Fruit fly (Drosophila melanogaster) whole organism, embryonic: ENCODE measurements around the gene BTBD9.
A peak's percentile ranks its signal among the peaks of the same experiment; 100 is the strongest.

Source experiments
- Abd-B ChIP-seq: fragments of 200-800 bp; sonication (Bioruptor generic); optimal IDR thresholded peaks from 2 replicates; lab custom pipeline; 2018; ENCODE audit warnings: missing biosample characterization, mild to moderate bottlenecking, missing genetic modification characterization, moderate library complexity
- Aef1 ChIP-seq: fragments of 200-800 bp; sonication (Bioruptor generic); IDR thresholded peaks from 3 replicates; pipeline ENCODE4 v1.3.6; 2022; ENCODE audit warnings: missing biosample characterization, missing genetic modification characterization
- Antp ChIP-seq: fragments of 200-800 bp; sonication (Bioruptor generic); optimal IDR thresholded peaks from 3 replicates; lab custom pipeline; 2016; ENCODE audit warnings: missing biosample characterization, missing genetic modification characterization
- Blimp-1 ChIP-seq: fragments of 200-800 bp; sonication (Bioruptor generic); optimal IDR thresholded peaks from 3 replicates; lab custom pipeline; 2018; ENCODE audit warnings: missing biosample characterization, missing genetic modification characterization, mild to moderate bottlenecking, moderate library complexity, missing genetic modification reagents
- CG10654 ChIP-seq: fragments of 200-800 bp; sonication (Bioruptor generic); optimal IDR thresholded peaks from 2 replicates; lab custom pipeline; 2016; ENCODE audit warnings: missing biosample characterization, missing genetic modification characterization
- CG10959 ChIP-seq: fragments of 200-800 bp; sonication (Bioruptor generic); IDR thresholded peaks from 2 replicates; pipeline ENCODE4 v1.3.6; 2022; ENCODE audit warnings: missing biosample characterization, missing genetic modification characterization
- CG12236 ChIP-seq: fragments of 200-800 bp; sonication (Bioruptor generic); optimal IDR thresholded peaks from 2 replicates; lab custom pipeline; 2016; ENCODE audit warnings: missing biosample characterization, missing genetic modification characterization
- CG1233 ChIP-seq: fragments of 200-800 bp; sonication (Bioruptor generic); optimal IDR thresholded peaks from 4 replicates; lab custom pipeline; 2018; ENCODE audit warnings: missing biosample characterization, mild to moderate bottlenecking, missing genetic modification characterization
- CG13123 ChIP-seq: fragments of 200-800 bp; sonication (Bioruptor generic); optimal IDR thresholded peaks from 2 replicates; lab custom pipeline; 2016; ENCODE audit warnings: missing biosample characterization, missing genetic modification characterization
- CG14667 ChIP-seq: fragments of 200-800 bp; sonication (Bioruptor generic); IDR thresholded peaks from 2 replicates; pipeline ENCODE4 v1.3.6; 2022; ENCODE audit warnings: missing biosample characterization, missing genetic modification characterization
- CG14710 ChIP-seq: fragments of 200-800 bp; sonication (Bioruptor generic); optimal IDR thresholded peaks from 3 replicates; lab custom pipeline; 2019; ENCODE audit warnings: missing biosample characterization, mild to moderate bottlenecking, missing genetic modification characterization, moderate library complexity
- CG15269 ChIP-seq: fragments of 200-800 bp; sonication (Bioruptor generic); optimal IDR thresholded peaks from 2 replicates; lab custom pipeline; 2018; ENCODE audit warnings: missing biosample characterization, mild to moderate bottlenecking, missing genetic modification characterization, moderate library complexity
- CG16815 ChIP-seq: fragments of 200-800 bp; sonication (Bioruptor generic); optimal IDR thresholded peaks from 3 replicates; lab custom pipeline; 2017; ENCODE audit warnings: missing biosample characterization, mild to moderate bottlenecking, missing genetic modification characterization
- CG17568 ChIP-seq: fragments of 200-800 bp; sonication (Bioruptor generic); optimal IDR thresholded peaks from 2 replicates; lab custom pipeline; 2018; ENCODE audit warnings: missing biosample characterization, mild to moderate bottlenecking, missing genetic modification characterization, moderate library complexity
- CG17802 ChIP-seq: fragments of 200-800 bp; sonication (Bioruptor generic); optimal IDR thresholded peaks from 2 replicates; lab custom pipeline; 2018; ENCODE audit warnings: missing biosample characterization, mild to moderate bottlenecking, missing genetic modification characterization, moderate library complexity
- CG1832 ChIP-seq: fragments of 200-800 bp; sonication (Bioruptor generic); optimal IDR thresholded peaks from 2 replicates; lab custom pipeline; 2017; ENCODE audit warnings: missing biosample characterization, mild to moderate bottlenecking, missing genetic modification characterization, inconsistent platforms
- CG2202 ChIP-seq: fragments of 200-800 bp; sonication (Bioruptor generic); optimal IDR thresholded peaks from 2 replicates; lab custom pipeline; 2018; ENCODE audit warnings: missing biosample characterization, mild to moderate bottlenecking, missing genetic modification characterization
- CG2678 ChIP-seq: fragments of 200-800 bp; sonication (Bioruptor generic); optimal IDR thresholded peaks from 3 replicates; lab custom pipeline; 2019; ENCODE audit warnings: missing biosample characterization, mild to moderate bottlenecking, missing genetic modification characterization, moderate library complexity
- CG31388 ChIP-seq: fragments of 200-800 bp; sonication (Bioruptor generic); optimal IDR thresholded peaks from 2 replicates; lab custom pipeline; 2016; ENCODE audit warnings: missing biosample characterization, missing genetic modification characterization
- CG32767 ChIP-seq: fragments of 200-800 bp; sonication (Bioruptor generic); IDR thresholded peaks from 2 replicates; pipeline ENCODE4 v1.3.6; 2022; ENCODE audit warnings: missing biosample characterization, missing genetic modification characterization
- CG34422 ChIP-seq: fragments of 200-800 bp; sonication (Bioruptor generic); IDR thresholded peaks from 3 replicates; pipeline ENCODE4 v1.3.6; 2022; ENCODE audit warnings: missing biosample characterization, missing genetic modification characterization
- CG5245 ChIP-seq: fragments of 200-800 bp; sonication (Bioruptor generic); optimal IDR thresholded peaks from 3 replicates; lab custom pipeline; 2016; ENCODE audit warnings: missing biosample characterization, missing genetic modification characterization
- CG6654 ChIP-seq: fragments of 200-800 bp; sonication (Bioruptor generic); optimal IDR thresholded peaks from 2 replicates; lab custom pipeline; 2017; ENCODE audit warnings: missing biosample characterization, mild to moderate bottlenecking, missing genetic modification characterization
- CG7556 ChIP-seq: fragments of 200-800 bp; sonication (Bioruptor generic); optimal IDR thresholded peaks from 2 replicates; lab custom pipeline; 2017; ENCODE audit warnings: missing biosample characterization, mild to moderate bottlenecking, missing genetic modification characterization
- CG7745 ChIP-seq: fragments of 200-800 bp; sonication (Bioruptor generic); optimal IDR thresholded peaks from 2 replicates; lab custom pipeline; 2018; ENCODE audit warnings: missing biosample characterization, mild to moderate bottlenecking, missing genetic modification characterization, moderate library complexity
- CG8478 ChIP-seq: fragments of >200 bp; optimal IDR thresholded peaks from 2 replicates; lab custom pipeline; 2018
- CG9609 ChIP-seq: fragments of 200-800 bp; sonication (Bioruptor generic); optimal IDR thresholded peaks from 3 replicates; lab custom pipeline; 2016; ENCODE audit warnings: missing biosample characterization, missing genetic modification characterization
- CG9727 ChIP-seq: fragments of 200-800 bp; sonication (Bioruptor generic); optimal IDR thresholded peaks from 3 replicates; lab custom pipeline; 2017; ENCODE audit warnings: missing biosample characterization, mild to moderate bottlenecking, missing genetic modification characterization
- CG9797 ChIP-seq: fragments of 200-800 bp; sonication (Bioruptor generic); optimal IDR thresholded peaks from 3 replicates; lab custom pipeline; 2018; ENCODE audit warnings: missing biosample characterization, mild to moderate bottlenecking, missing genetic modification characterization
- CG9932 ChIP-seq: fragments of 200-800 bp; sonication (Bioruptor generic); IDR thresholded peaks from 2 replicates; pipeline ENCODE4 v1.3.6; 2022; ENCODE audit warnings: missing biosample characterization, missing genetic modification characterization
- Dek ChIP-seq: fragments of 200-800 bp; sonication (Bioruptor generic); optimal IDR thresholded peaks from 3 replicates; lab custom pipeline; 2019; ENCODE audit warnings: missing biosample characterization, mild to moderate bottlenecking, missing genetic modification characterization, moderate library complexity
- Dip3 ChIP-seq: fragments of 200-800 bp; sonication (Bioruptor generic); optimal IDR thresholded peaks from 3 replicates; lab custom pipeline; 2016; ENCODE audit warnings: missing biosample characterization, missing genetic modification characterization
- MTF-1 ChIP-seq: fragments of 200-800 bp; sonication (Bioruptor generic); optimal IDR thresholded peaks from 2 replicates; lab custom pipeline; 2018; ENCODE audit warnings: missing biosample characterization, mild to moderate bottlenecking, missing genetic modification characterization, borderline replicate concordance
- Meics ChIP-seq: fragments of 200-800 bp; sonication (Bioruptor generic); optimal IDR thresholded peaks from 2 replicates; lab custom pipeline; 2017; ENCODE audit warnings: missing biosample characterization, mild to moderate bottlenecking, missing genetic modification characterization
- Rx ChIP-seq: fragments of 200-800 bp; sonication (Bioruptor generic); IDR thresholded peaks from 2 replicates; pipeline ENCODE4 v1.3.6; 2022; ENCODE audit warnings: missing biosample characterization, missing genetic modification characterization
- Sry-δ ChIP-seq: fragments of 200-800 bp; sonication (Bioruptor generic); optimal IDR thresholded peaks from 2 replicates; lab custom pipeline; 2016; ENCODE audit warnings: missing biosample characterization, missing genetic modification characterization
- ase ChIP-seq: fragments of 200-800 bp; sonication (Bioruptor generic); IDR thresholded peaks from 3 replicates; pipeline ENCODE4 v1.3.6; 2022; ENCODE audit warnings: missing biosample characterization, missing genetic modification characterization
- croc ChIP-seq: fragments of 200-800 bp; sonication (Bioruptor generic); conservative IDR thresholded peaks from 3 replicates; pipeline ENCODE4 v1.3.6; 2022; ENCODE audit warnings: missing biosample characterization, missing genetic modification characterization
- crp ChIP-seq, 2 experiments: fragments of 200-800 bp; sonication (Bioruptor generic); optimal IDR thresholded peaks; 2 replicates in 1 of 2; 3 replicates in 1 of 2; lab custom pipeline; 2017; ENCODE audit warnings: missing biosample characterization in 2 of 2, missing genetic modification characterization in 2 of 2, mild to moderate bottlenecking in 1 of 2, moderate library complexity in 1 of 2
- gce ChIP-seq: fragments of 200-800 bp; sonication (Bioruptor generic); IDR thresholded peaks from 3 replicates; pipeline ENCODE4 v1.3.6; 2022; ENCODE audit warnings: missing biosample characterization, missing genetic modification characterization
- grau ChIP-seq: fragments of 200-800 bp; optimal IDR thresholded peaks from 3 replicates; lab custom pipeline; 2019; ENCODE audit warnings: missing biosample characterization, mild to moderate bottlenecking, missing genetic modification characterization, moderate library complexity
- hkb ChIP-seq, 2 experiments: fragments of 200-800 bp in 1 of 2; fragments of >200 bp in 1 of 2; sonication (Bioruptor generic) in 1 of 2; IDR thresholded peaks in 1 of 2; optimal IDR thresholded peaks in 1 of 2; 2 replicates each; pipeline versions ENCODE4 v1.3.6 to Lab custom; 2017 to 2022; ENCODE audit warnings: missing biosample characterization in 1 of 2, missing genetic modification characterization in 1 of 2
- hth ChIP-seq: fragments of >200 bp; optimal IDR thresholded peaks from 2 replicates; lab custom pipeline; 2017; ENCODE audit warnings: inconsistent platforms
- ken ChIP-seq: fragments of 200-800 bp; sonication (Bioruptor generic); IDR thresholded peaks from 3 replicates; pipeline ENCODE4 v1.3.6; 2022; ENCODE audit warnings: missing biosample characterization, missing genetic modification characterization
- odd ChIP-seq: fragments of 200-800 bp; sonication (Bioruptor generic); optimal IDR thresholded peaks from 2 replicates; lab custom pipeline; 2017; ENCODE audit warnings: missing biosample characterization, mild to moderate bottlenecking, missing genetic modification characterization
- ranshi ChIP-seq: fragments of 200-800 bp; sonication (Bioruptor generic); IDR thresholded peaks from 2 replicates; pipeline ENCODE4 v1.3.6; 2022; ENCODE audit warnings: missing biosample characterization, missing genetic modification characterization
- sd ChIP-seq: fragments of 200-800 bp; sonication (Bioruptor generic); optimal IDR thresholded peaks from 3 replicates; lab custom pipeline; 2018; ENCODE audit warnings: missing biosample characterization, mild to moderate bottlenecking, missing genetic modification characterization, moderate library complexity
- slbo ChIP-seq: fragments of 200-800 bp; sonication (Bioruptor generic); IDR thresholded peaks from 2 replicates; pipeline ENCODE4 v1.3.6; 2022; ENCODE audit warnings: missing biosample characterization, missing genetic modification characterization
- tll ChIP-seq, 2 experiments: fragments of 200-800 bp in 1 of 2; fragments of >200 bp in 1 of 2; sonication (Bioruptor generic) in 1 of 2; optimal IDR thresholded peaks; 2 replicates each; lab custom pipeline; 2017 to 2019; ENCODE audit warnings: missing biosample characterization in 2 of 2, missing genetic modification characterization in 2 of 2, mild to moderate bottlenecking in 1 of 2, moderate library complexity in 1 of 2
- toy ChIP-seq: fragments of 200-800 bp; sonication (Bioruptor generic); IDR thresholded peaks from 2 replicates; pipeline ENCODE4 v1.3.6; 2022; ENCODE audit warnings: missing biosample characterization, missing genetic modification characterization

BTBD9 gene

dm6 chrX:10784812-10785638, 16.7 kb downstream of the BTBD9 start (continued):
- TF ChIP-seq Blimp-1 (GFP tag; lab: Kevin White, UChicago): no peak
- peak in 1 of 2 experiments; percentile 28 for TF ChIP-seq crp (GFP tag; optimal IDR thresholded peaks at IDR 0.05; lab: Kevin White, UChicago)
- peak; percentile 35 for TF ChIP-seq CG2678 (tag; lab: Kevin White, UChicago)
- no peak for TF ChIP-seq CG14667 (GFP tag; lab: Robert Waterston, UW)
- TF ChIP-seq CG7556 (GFP tag; lab: Kevin White, UChicago): peak; percentile 32
- peak; percentile 27 for TF ChIP-seq CG15269 (tag; lab: Kevin White, UChicago)
- no peak for TF ChIP-seq odd
- no peak for TF ChIP-seq CG32767 (GFP tag; lab: Robert Waterston, UW)
- TF ChIP-seq Meics (GFP tag; lab: Kevin White, UChicago): peak; percentile 18
- TF ChIP-seq CG12236: no peak
- TF ChIP-seq Aef1 (GFP tag; lab: Robert Waterston, UW): no peak
- TF ChIP-seq CG14710 (tag; lab: Kevin White, UChicago): no peak
- TF ChIP-seq grau: peak; percentile 44
- TF ChIP-seq CG17802 (tag; lab: Kevin White, UChicago): no peak
- no peak for TF ChIP-seq CG7745 (tag; lab: Kevin White, UChicago)
- no peak for TF ChIP-seq Sry-δ (GFP tag; lab: Kevin White, UChicago)
- TF ChIP-seq Antp: no peak
- no peak for TF ChIP-seq CG13123 (GFP tag; lab: Kevin White, UChicago)
- no peak for TF ChIP-seq CG10959 (GFP tag; lab: Robert Waterston, UW)
- TF ChIP-seq slbo: no peak
- no peak for TF ChIP-seq CG9797 (GFP tag; lab: Kevin White, UChicago)
- no peak for TF ChIP-seq CG1832
- no peak for TF ChIP-seq ken (GFP tag; lab: Robert Waterston, UW)
- no peak for TF ChIP-seq CG9932 (GFP tag; lab: Robert Waterston, UW)
- TF ChIP-seq CG17568 (GFP tag; lab: Kevin White, UChicago): no peak
- TF ChIP-seq ranshi (GFP tag; lab: Robert Waterston, UW): no peak
- TF ChIP-seq Dip3: no peak
- TF ChIP-seq croc: no peak
- TF ChIP-seq CG10654 (GFP tag; lab: Kevin White, UChicago): no peak
- TF ChIP-seq CG6654 (GFP tag; lab: Kevin White, UChicago): no peak
- TF ChIP-seq sd (tag; lab: Kevin White, UChicago): no peak
- no peak for TF ChIP-seq Abd-B (GFP tag; lab: Kevin White, UChicago)
- TF ChIP-seq hth (lab: Kevin White, UChicago): no peak
- no peak for TF ChIP-seq CG9609 (GFP tag; lab: Kevin White, UChicago)
- no peak for TF ChIP-seq CG34422 (GFP tag; lab: Robert Waterston, UW)
- no peak for TF ChIP-seq CG16815 (GFP tag; lab: Kevin White, UChicago)
- peak; percentile 71 for TF ChIP-seq CG9727 (GFP tag; lab: Kevin White, UChicago)
- TF ChIP-seq CG31388 (GFP tag; lab: Kevin White, UChicago): no peak
- TF ChIP-seq toy: no peak
- no peak for TF ChIP-seq Dek (tag; lab: Kevin White, UChicago)
- TF ChIP-seq ase (GFP tag; lab: Robert Waterston, UW): no peak
- no peak for TF ChIP-seq CG5245 (GFP tag; lab: Kevin White, UChicago)
- TF ChIP-seq CG8478 (lab: Kevin White, UChicago): no peak
- TF ChIP-seq hkb (optimal IDR thresholded peaks at IDR 0.05; lab: Kevin White, UChicago): no peak
- no peak for TF ChIP-seq hkb (GFP tag; IDR thresholded peaks at IDR 0.05; lab: Robert Waterston, UW)
- TF ChIP-seq MTF-1: no peak
- TF ChIP-seq CG1233 (GFP tag; lab: Kevin White, UChicago): no peak
- TF ChIP-seq CG2202 (tag; lab: Kevin White, UChicago): no peak
- TF ChIP-seq Rx (GFP tag; lab: Robert Waterston, UW): no peak
- peak in 1 of 2 experiments; percentile 83 for TF ChIP-seq tll (GFP tag; optimal IDR thresholded peaks at IDR 0.05; lab: Kevin White, UChicago)
- TF ChIP-seq gce (GFP tag; lab: Robert Waterston, UW): no peak
